Worm (Caenorhabditis elegans): ENCODE data around the gene F53F4.7.

The F53F4.7 gene

DNA sequence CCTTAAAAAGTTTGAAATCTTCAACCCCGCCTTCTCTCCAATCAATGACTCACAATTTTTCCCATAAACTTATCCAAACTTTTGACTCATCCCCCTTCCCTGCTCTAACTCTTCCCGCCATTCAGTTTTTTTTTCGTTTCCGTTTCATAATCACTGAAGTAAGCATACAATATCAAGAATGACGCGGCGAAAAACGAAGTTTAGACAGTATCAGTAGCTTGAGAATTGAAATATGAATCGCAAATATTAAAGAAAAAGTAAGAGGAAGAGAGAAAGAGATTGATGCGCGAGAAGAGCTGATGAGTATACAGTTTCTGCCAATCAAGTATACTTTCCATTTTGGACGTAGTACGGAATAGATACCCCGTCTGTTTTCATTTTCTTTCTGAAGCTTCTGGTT, 36.3 kb downstream of the F53F4.7 start (continued):
- TF ChIP-seq daf-16 (GFP tag; optimal IDR thresholded peaks at IDR 0.05) = no peak
- TF ChIP-seq daf-16 (tag; optimal IDR thresholded peaks at IDR 0.05) = peak; percentile 7
- no peak for TF ChIP-seq daf-19 (GFP tag; conservative IDR thresholded peaks at IDR 0.05)
- TF ChIP-seq jun-1 (tag; optimal IDR thresholded peaks at IDR 0.05) = no peak

DNA sequence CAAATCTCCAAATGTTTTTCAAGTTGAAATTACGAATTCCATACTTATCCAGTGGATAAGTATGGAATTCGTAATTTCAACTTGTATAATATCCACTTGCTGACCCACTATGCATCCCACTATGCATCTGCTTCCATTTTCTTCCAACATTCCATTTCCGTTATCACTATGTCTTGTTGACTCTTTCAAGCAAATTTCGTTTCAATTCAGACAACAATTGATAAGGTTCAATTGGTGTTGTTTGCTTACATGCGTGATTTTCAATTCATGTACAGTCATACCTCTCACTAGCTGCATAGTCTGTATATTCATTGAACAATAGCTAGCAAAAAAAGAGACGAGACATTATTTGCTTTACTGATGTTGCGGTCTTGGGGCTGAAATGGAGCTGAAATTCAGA, 36.9 kb downstream of the F53F4.7 start:
- TF ChIP-seq lin-1 (GFP tag; IDR thresholded peaks at IDR 0.05) = no peak
- TF ChIP-seq D1046.2 (GFP tag; IDR thresholded peaks at IDR 0.05) = no peak
- no peak for TF ChIP-seq unc-62 (GFP tag; optimal IDR thresholded peaks at IDR 0.05 in 1 of 2)
- no peak for TF ChIP-seq unc-62 (tag; optimal IDR thresholded peaks at IDR 0.05)
- TF ChIP-seq F26F4.8 (GFP tag; conservative IDR thresholded peaks at IDR 0.05) = no peak
- TF ChIP-seq ceh-32 (tag; optimal IDR thresholded peaks at IDR 0.05; ENCODE audit: poor library complexity) = no peak
- no peak for TF ChIP-seq zag-1 (tag; optimal IDR thresholded peaks at IDR 0.05)
- no peak for TF ChIP-seq nhr-48 (tag; optimal IDR thresholded peaks at IDR 0.05)
- no peak for TF ChIP-seq mdt-29 (GFP tag; IDR thresholded peaks at IDR 0.05)
- TF ChIP-seq hlh-30 (tag; optimal IDR thresholded peaks at IDR 0.05; ENCODE audit: insufficient read depth) = peak; percentile 31
- TF ChIP-seq rbr-2 (tag; optimal IDR thresholded peaks at IDR 0.05) = no peak
- peak; percentile 52 for TF ChIP-seq nhr-28 (tag; optimal IDR thresholded peaks at IDR 0.05)
- no peak for TF ChIP-seq tra-1 (GFP tag; IDR thresholded peaks at IDR 0.05)
- no peak for TF ChIP-seq lin-38 (GFP tag; IDR thresholded peaks at IDR 0.05)
- no peak for TF ChIP-seq fkh-10 (GFP tag; optimal IDR thresholded peaks at IDR 0.05)
- no peak for TF ChIP-seq ces-1 (GFP tag; optimal IDR thresholded peaks at IDR 0.05)
- TF ChIP-seq dve-1 (tag; optimal IDR thresholded peaks at IDR 0.05; ENCODE audit: insufficient read depth) = peak; percentile 40
- no peak for TF ChIP-seq egl-27 (tag; optimal IDR thresholded peaks at IDR 0.05)
- TF ChIP-seq lir-3 (tag; optimal IDR thresholded peaks at IDR 0.05) = no peak
- no peak for TF ChIP-seq dmd-9 (GFP tag; IDR thresholded peaks at IDR 0.05)
- no peak for TF ChIP-seq nhr-76 (tag; optimal IDR thresholded peaks at IDR 0.05)
- no peak for TF ChIP-seq daf-8 (GFP tag; IDR thresholded peaks at IDR 0.05)
- TF ChIP-seq zfp-2 (tag; optimal IDR thresholded peaks at IDR 0.05) = no peak
- TF ChIP-seq unc-130 (GFP tag; optimal IDR thresholded peaks at IDR 0.05) = no peak
- no peak for TF ChIP-seq nhr-41 (GFP tag; IDR thresholded peaks at IDR 0.05)
- no peak for TF ChIP-seq ceh-20 (GFP tag; IDR thresholded peaks at IDR 0.05)
- TF ChIP-seq nhr-42 (GFP tag; IDR thresholded peaks at IDR 0.05) = no peak
- no peak for TF ChIP-seq Y48G9A.11 (GFP tag; IDR thresholded peaks at IDR 0.05)
- no peak for TF ChIP-seq ZK546.5 (tag; optimal IDR thresholded peaks at IDR 0.05)
- no peak for TF ChIP-seq mdl-1 (tag; optimal IDR thresholded peaks at IDR 0.05)
- TF ChIP-seq mxl-3 (GFP tag; optimal IDR thresholded peaks at IDR 0.05) = no peak
- no peak for TF ChIP-seq aly-2 (tag; optimal IDR thresholded peaks at IDR 0.05)
- no peak for TF ChIP-seq pha-4 (GFP tag; IDR thresholded peaks at IDR 0.05)
- no peak for TF ChIP-seq pha-4 (tag; optimal IDR thresholded peaks at IDR 0.05)
- no peak for TF ChIP-seq mes-2 (tag; optimal IDR thresholded peaks at IDR 0.05; ENCODE audit: poor library complexity, severe bottlenecking)
- TF ChIP-seq pqm-1 (tag; optimal IDR thresholded peaks at IDR 0.05) = peak; percentile 66
- TF ChIP-seq nhr-6 (tag; optimal IDR thresholded peaks at IDR 0.05) = peak; percentile 36
- TF ChIP-seq lsy-2 (tag; optimal IDR thresholded peaks at IDR 0.05) = no peak
- no peak for TF ChIP-seq lin-13 (GFP tag; optimal IDR thresholded peaks at IDR 0.05)
- TF ChIP-seq hlh-11 (tag; optimal IDR thresholded peaks at IDR 0.05) = peak; percentile 34
- no peak for TF ChIP-seq nhr-25 (tag; optimal IDR thresholded peaks at IDR 0.05; ENCODE audit: borderline replicate concordance, insufficient read depth)
- no peak for TF ChIP-seq sdz-12 (GFP tag; optimal IDR thresholded peaks at IDR 0.05)
- TF ChIP-seq aha-1 (tag) = peak; percentile 0
- 0 out of 2 replicates have a peak, but pooled peaks have one; percentile 24 for TF ChIP-seq dmd-6 (GFP tag; IDR thresholded peaks at IDR 0.05)
- no peak for TF ChIP-seq lin-39 (tag; optimal IDR thresholded peaks at IDR 0.05)
- TF ChIP-seq fos-1 (tag; optimal IDR thresholded peaks at IDR 0.05) = no peak
- no peak for TF ChIP-seq F49E8.2 (tag; optimal IDR thresholded peaks at IDR 0.05; ENCODE audit: borderline replicate concordance)
- no peak for TF ChIP-seq daf-16 (GFP tag; optimal IDR thresholded peaks at IDR 0.05)
- TF ChIP-seq daf-16 (tag; optimal IDR thresholded peaks at IDR 0.05) = peak; percentile 93

Data from whole organism, L4 larva.